Fruit fly (Drosophila melanogaster) S2 (cell line): ENCODE data around the gene Ace.

Experiments
- CG8478 ChIP-seq: fragments of >200 bp; optimal IDR thresholded peaks from 2 replicates; lab custom pipeline; 2018
- CTCF ChIP-seq, 2 experiments: fragments of >200 bp; optimal IDR thresholded peaks; 2 replicates each; lab custom pipeline; 2018

dm6 chr3R:13294461-13294860 lies 35.1 kb upstream of the Ace start, which contains the start of gene CG8773:
- TF ChIP-seq CG8478 (lab: Kevin White, UChicago) (no peak), CTCF (optimal IDR thresholded peaks at IDR 0.05; lab: Kevin White, UChicago) (no peak)
